Fruit fly (Drosophila melanogaster) whole organism, embryonic: ENCODE measurements around the gene Cpr11A.

Source experiments
- Ada2b ChIP-seq: fragments of 200-800 bp; sonication (Bioruptor generic); IDR thresholded peaks from 2 replicates; pipeline ENCODE4 v1.3.6; 2022; ENCODE audit warnings: missing biosample characterization, missing genetic modification characterization
- Atf3 ChIP-seq: fragments of 200-800 bp; sonication (Bioruptor generic); optimal IDR thresholded peaks from 3 replicates; lab custom pipeline; 2016; ENCODE audit warnings: missing biosample characterization, missing genetic modification characterization
- B-H2 ChIP-seq: fragments of 200-800 bp; sonication (Bioruptor generic); optimal IDR thresholded peaks from 2 replicates; lab custom pipeline; 2018; ENCODE audit warnings: missing biosample characterization, mild to moderate bottlenecking, missing genetic modification characterization
- Bdp1 ChIP-seq: fragments of 200-800 bp; sonication (Bioruptor generic); optimal IDR thresholded peaks from 3 replicates; lab custom pipeline; 2016; ENCODE audit warnings: missing biosample characterization, missing genetic modification characterization
- CG10959 ChIP-seq: fragments of 200-800 bp; sonication (Bioruptor generic); IDR thresholded peaks from 2 replicates; pipeline ENCODE4 v1.3.6; 2022; ENCODE audit warnings: missing biosample characterization, missing genetic modification characterization
- CG11398 ChIP-seq: fragments of 200-800 bp; sonication (Bioruptor generic); optimal IDR thresholded peaks from 2 replicates; lab custom pipeline; 2016; ENCODE audit warnings: missing biosample characterization, missing genetic modification characterization
- CG14860 ChIP-seq: fragments of 200-800 bp; sonication (Bioruptor generic); IDR thresholded peaks from 3 replicates; pipeline ENCODE4 v1.3.6; 2022; ENCODE audit warnings: missing biosample characterization, missing genetic modification characterization; ENCODE audit not compliant: partially characterized antibody
- CG15601 ChIP-seq: fragments of 200-800 bp; sonication (Bioruptor generic); optimal IDR thresholded peaks from 3 replicates; lab custom pipeline; 2019; ENCODE audit warnings: missing biosample characterization, mild to moderate bottlenecking, missing genetic modification characterization, moderate library complexity
- CG1602 ChIP-seq: fragments of 200-800 bp; sonication (Bioruptor generic); optimal IDR thresholded peaks from 3 replicates; lab custom pipeline; 2016; ENCODE audit warnings: missing biosample characterization, missing genetic modification characterization
- CG17328 ChIP-seq: fragments of 200-800 bp; sonication (Bioruptor generic); IDR thresholded peaks from 2 replicates; pipeline ENCODE4 v1.3.6; 2022; ENCODE audit warnings: missing biosample characterization, missing genetic modification characterization
- CG17361 ChIP-seq: fragments of 200-800 bp; sonication (Bioruptor generic); IDR thresholded peaks from 3 replicates; pipeline ENCODE4 v1.3.6; 2022; ENCODE audit warnings: missing biosample characterization, missing genetic modification characterization
- CG33213 ChIP-seq: fragments of 200-800 bp; sonication (Bioruptor generic); optimal IDR thresholded peaks from 3 replicates; lab custom pipeline; 2016; ENCODE audit warnings: missing biosample characterization, missing genetic modification characterization
- CG34422 ChIP-seq: fragments of 200-800 bp; sonication (Bioruptor generic); IDR thresholded peaks from 3 replicates; pipeline ENCODE4 v1.3.6; 2022; ENCODE audit warnings: missing biosample characterization, missing genetic modification characterization
- CG4424 ChIP-seq: fragments of 200-800 bp; sonication (Bioruptor generic); optimal IDR thresholded peaks from 3 replicates; lab custom pipeline; 2016; ENCODE audit warnings: missing biosample characterization, missing genetic modification characterization
- CG5953 ChIP-seq: fragments of 200-800 bp; sonication (Bioruptor generic); IDR thresholded peaks from 2 replicates; pipeline ENCODE4 v1.3.6; 2022; ENCODE audit warnings: missing biosample characterization, missing genetic modification characterization
- CG6254 ChIP-seq: fragments of 200-800 bp; sonication (Bioruptor generic); optimal IDR thresholded peaks from 3 replicates; lab custom pipeline; 2017; ENCODE audit warnings: mild to moderate bottlenecking, missing biosample characterization, missing genetic modification reagents, missing genetic modification characterization
- CG7556 ChIP-seq: fragments of 200-800 bp; sonication (Bioruptor generic); optimal IDR thresholded peaks from 2 replicates; lab custom pipeline; 2017; ENCODE audit warnings: missing biosample characterization, mild to moderate bottlenecking, missing genetic modification characterization
- CG7839 ChIP-seq: fragments of 200-800 bp; sonication (Bioruptor generic); optimal IDR thresholded peaks from 3 replicates; lab custom pipeline; 2018; ENCODE audit warnings: missing biosample characterization, mild to moderate bottlenecking, missing genetic modification characterization, moderate library complexity
- CG7963 ChIP-seq: fragments of 200-800 bp; sonication (Bioruptor generic); IDR thresholded peaks from 3 replicates; pipeline ENCODE4 v1.3.6; 2022; ENCODE audit warnings: missing biosample characterization, missing genetic modification characterization; ENCODE audit not compliant: partially characterized antibody
- D ChIP-seq, 2 experiments: fragments of 200-800 bp in 1 of 2; fragments of >200 bp in 1 of 2; sonication (Bioruptor generic) in 1 of 2; optimal IDR thresholded peaks; 2 replicates in 1 of 2; 3 replicates in 1 of 2; lab custom pipeline; 2017; ENCODE audit warnings: mild to moderate bottlenecking in 1 of 2, missing biosample characterization in 1 of 2, missing genetic modification characterization in 1 of 2, missing genetic modification reagents in 1 of 2
- D19A ChIP-seq: fragments of 200-800 bp; optimal IDR thresholded peaks from 3 replicates; lab custom pipeline; 2019; ENCODE audit warnings: missing biosample characterization, mild to moderate bottlenecking, missing genetic modification characterization, moderate library complexity
- Fer1 ChIP-seq: fragments of 200-800 bp; sonication (Bioruptor generic); optimal IDR thresholded peaks from 2 replicates; lab custom pipeline; 2017; ENCODE audit warnings: missing biosample characterization, mild to moderate bottlenecking, missing genetic modification characterization
- GATAe ChIP-seq: fragments of 200-800 bp; sonication (Bioruptor generic); conservative IDR thresholded peaks from 2 replicates; pipeline ENCODE4 v1.3.6; 2022; ENCODE audit warnings: missing biosample characterization, missing genetic modification characterization
- Hr3 ChIP-seq: fragments of 200-800 bp; sonication (Bioruptor generic); optimal IDR thresholded peaks from 3 replicates; lab custom pipeline; 2016; ENCODE audit warnings: missing biosample characterization, missing genetic modification characterization
- Hr39 ChIP-seq: fragments of >200 bp; optimal IDR thresholded peaks from 2 replicates; lab custom pipeline; 2017
- Myb ChIP-seq: fragments of 200-800 bp; sonication (Bioruptor generic); optimal IDR thresholded peaks from 2 replicates; lab custom pipeline; 2016; ENCODE audit warnings: missing biosample characterization, missing genetic modification characterization
- Usf ChIP-seq: fragments of 200-800 bp; sonication (Bioruptor generic); optimal IDR thresholded peaks from 2 replicates; lab custom pipeline; 2017; ENCODE audit warnings: missing genotype, missing biosample characterization, missing genetic modification characterization
- Xbp1 ChIP-seq: fragments of 200-800 bp; sonication (Bioruptor generic); optimal IDR thresholded peaks from 3 replicates; lab custom pipeline; 2016; ENCODE audit warnings: missing biosample characterization, mild to moderate bottlenecking, missing genetic modification characterization
- ac ChIP-seq: fragments of 200-800 bp; sonication (Bioruptor generic); optimal IDR thresholded peaks from 3 replicates; lab custom pipeline; 2017; ENCODE audit warnings: missing biosample characterization, mild to moderate bottlenecking, missing genetic modification characterization
- amos ChIP-seq: fragments of 200-800 bp; sonication (Bioruptor generic); IDR thresholded peaks from 2 replicates; pipeline ENCODE4 v1.3.6; 2022; ENCODE audit warnings: missing biosample characterization, missing genetic modification characterization; ENCODE audit not compliant: partially characterized antibody
- aop ChIP-seq: fragments of 200-800 bp; sonication (Bioruptor generic); IDR thresholded peaks from 2 replicates; pipeline ENCODE4 v1.3.6; 2022; ENCODE audit warnings: missing biosample characterization, missing genetic modification characterization
- btn ChIP-seq: fragments of 200-800 bp; sonication (Bioruptor generic); optimal IDR thresholded peaks from 2 replicates; lab custom pipeline; 2016; ENCODE audit warnings: missing biosample characterization, missing genetic modification characterization
- cad ChIP-seq: fragments of >200 bp; optimal IDR thresholded peaks from 2 replicates; lab custom pipeline; 2017; ENCODE audit warnings: missing biosample characterization, missing genetic modification characterization
- caup ChIP-seq: fragments of 200-800 bp; sonication (Bioruptor generic); optimal IDR thresholded peaks from 3 replicates; lab custom pipeline; 2017; ENCODE audit warnings: missing biosample characterization, mild to moderate bottlenecking, missing genetic modification characterization, moderate library complexity; ENCODE audit not compliant: severe bottlenecking
- chif ChIP-seq, 2 experiments: fragments of 200-800 bp; sonication (Bioruptor generic); optimal IDR thresholded peaks; 3 replicates each; lab custom pipeline; 2016; ENCODE audit warnings: missing biosample characterization in 2 of 2, missing genetic modification characterization in 2 of 2
- chinmo ChIP-seq: fragments of 200-800 bp; sonication (Bioruptor generic); IDR thresholded peaks from 4 replicates; pipeline ENCODE4 v1.3.6; 2022; ENCODE audit warnings: missing biosample characterization, missing genetic modification characterization; ENCODE audit not compliant: partially characterized antibody
- dati ChIP-seq: fragments of 200-800 bp; sonication (Bioruptor generic); IDR thresholded peaks from 2 replicates; pipeline ENCODE4 v1.3.6; 2022; ENCODE audit warnings: missing biosample characterization, missing genetic modification characterization
- en ChIP-seq: fragments of 200-800 bp; sonication (Bioruptor generic); optimal IDR thresholded peaks from 2 replicates; lab custom pipeline; 2016; ENCODE audit warnings: missing biosample characterization, missing genetic modification characterization
- eve ChIP-seq, 2 experiments: fragments of >200 bp; optimal IDR thresholded peaks; 2 replicates each; lab custom pipeline; 2017; ENCODE audit warnings: missing biosample characterization in 2 of 2, missing genetic modification characterization in 2 of 2
- eyg ChIP-seq: fragments of 200-800 bp; sonication (Bioruptor generic); optimal IDR thresholded peaks from 3 replicates; lab custom pipeline; 2016; ENCODE audit warnings: missing biosample characterization, missing genetic modification characterization
- gcm ChIP-seq: fragments of 200-800 bp; sonication (Bioruptor generic); optimal IDR thresholded peaks from 2 replicates; lab custom pipeline; 2019; ENCODE audit warnings: missing biosample characterization, mild to moderate bottlenecking, missing genetic modification characterization, moderate library complexity
- gsb ChIP-seq: fragments of 200-800 bp; sonication (Bioruptor generic); IDR thresholded peaks from 2 replicates; pipeline ENCODE4 v1.3.6; 2022; ENCODE audit warnings: missing biosample characterization, missing genetic modification characterization
- gsb-n ChIP-seq: fragments of 200-800 bp; sonication (Bioruptor generic); optimal IDR thresholded peaks from 3 replicates; lab custom pipeline; 2018; ENCODE audit warnings: missing biosample characterization, mild to moderate bottlenecking, missing genetic modification characterization
- ham ChIP-seq: fragments of 200-800 bp; sonication (Bioruptor generic); IDR thresholded peaks from 2 replicates; pipeline ENCODE4 v1.3.6; 2022; ENCODE audit warnings: missing biosample characterization, missing genetic modification characterization
- nmo ChIP-seq: fragments of 200-800 bp; sonication (Bioruptor generic); optimal IDR thresholded peaks from 2 replicates; lab custom pipeline; 2018; ENCODE audit warnings: missing biosample characterization, mild to moderate bottlenecking, missing genetic modification characterization, moderate library complexity
- oc ChIP-seq: fragments of 200-800 bp; sonication (Bioruptor generic); optimal IDR thresholded peaks from 2 replicates; lab custom pipeline; 2018; ENCODE audit warnings: missing biosample characterization, mild to moderate bottlenecking, missing genetic modification characterization, moderate library complexity
- otp ChIP-seq: fragments of 200-800 bp; sonication (Bioruptor generic); IDR thresholded peaks from 3 replicates; pipeline ENCODE4, ENCODE4 v1.3.6; 2022; ENCODE audit warnings: missing biosample characterization, missing genetic modification characterization
- pita ChIP-seq: fragments of 200-800 bp; sonication (Bioruptor generic); optimal IDR thresholded peaks from 2 replicates; lab custom pipeline; 2017; ENCODE audit warnings: missing biosample characterization, mild to moderate bottlenecking, missing genetic modification characterization
- sna ChIP-seq: fragments of 200-800 bp; sonication (Bioruptor generic); IDR thresholded peaks from 2 replicates; pipeline ENCODE4 v1.3.6; 2022; ENCODE audit warnings: missing biosample characterization, missing genetic modification characterization; ENCODE audit not compliant: partially characterized antibody
- so ChIP-seq: fragments of 200-800 bp; sonication (Bioruptor generic); IDR thresholded peaks from 3 replicates; pipeline ENCODE4 v1.3.6; 2022; ENCODE audit warnings: missing biosample characterization, missing genetic modification characterization

The Cpr11A gene

DNA sequence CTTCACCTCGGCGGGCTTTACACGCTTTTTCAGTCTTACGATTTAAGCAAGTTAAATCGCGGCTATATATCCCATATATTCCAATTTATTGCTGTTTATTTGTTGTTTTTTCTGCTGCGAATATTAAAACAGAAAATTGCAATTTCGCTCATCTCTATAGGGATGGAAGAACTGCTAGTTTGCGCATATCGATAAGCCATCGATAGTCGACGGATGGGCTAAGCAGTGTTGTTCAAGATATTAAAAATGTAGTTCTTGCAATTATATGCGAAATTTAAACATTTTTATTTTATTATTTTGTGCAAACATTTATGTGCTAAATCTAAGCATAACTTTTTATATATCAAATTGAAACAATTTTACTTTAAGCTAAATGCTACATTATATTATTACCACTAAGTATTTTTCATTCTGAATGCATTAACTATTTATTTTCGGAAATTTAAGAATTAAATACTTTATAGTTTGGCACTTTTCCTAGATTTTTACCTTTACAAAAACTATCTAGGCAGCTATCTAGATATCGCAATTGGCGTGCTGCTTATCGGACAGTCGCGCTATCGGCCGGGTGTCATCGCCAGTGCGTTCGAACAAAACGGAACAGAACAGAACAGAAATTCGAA lies 23.7 kb upstream of the Cpr11A start, which contains the start of the genes Rab40 and CG42258 (continued):
- TF ChIP-seq eve (GFP tag; optimal IDR thresholded peaks at IDR 0.05; lab: Kevin White, UChicago) (peak in 1 of 2 experiments; percentile 27), B-H2 (GFP tag; lab: Kevin White, UChicago) (no peak), Bdp1 (GFP tag; lab: Kevin White, UChicago) (peak; percentile 24), CG1602 (GFP tag; lab: Kevin White, UChicago) (peak; percentile 16), Myb (peak; percentile 24), chif (GFP tag; optimal IDR thresholded peaks at IDR 0.05; lab: Kevin White, UChicago) (peak in 1 of 2 experiments; percentile 60), CG17328 (GFP tag; lab: Robert Waterston, UW) (no peak), CG5953 (GFP tag; lab: Robert Waterston, UW) (0 out of 2 replicates have a peak, but pooled peaks have one; percentile 8), dati (GFP tag; lab: Robert Waterston, UW) (no peak), so (GFP tag; lab: Robert Waterston, UW) (no peak), pita (GFP tag; lab: Kevin White, UChicago) (no peak), sna (GFP tag; lab: Robert Waterston, UW) (peak; percentile 44; the same call in 1 of the 2 replicates), cad (GFP tag; lab: Kevin White, UChicago) (no peak), GATAe (no peak), eyg (no peak), ac (GFP tag; lab: Kevin White, UChicago) (no peak), aop (GFP tag; lab: Robert Waterston, UW) (no peak), D19A (tag; lab: Kevin White, UChicago) (no peak), oc (tag; lab: Kevin White, UChicago) (no peak), otp (GFP tag; lab: Robert Waterston, UW) (no peak), CG33213 (GFP tag; lab: Kevin White, UChicago) (no peak), gcm (GFP tag; lab: Kevin White, UChicago) (no peak), CG10959 (GFP tag; lab: Robert Waterston, UW) (no peak), CG11398 (no peak), amos (GFP tag; lab: Robert Waterston, UW) (peak; percentile 53; the same call in 1 of the 2 replicates), CG15601 (tag; lab: Kevin White, UChicago) (no peak), CG34422 (no peak), nmo (GFP tag; lab: Kevin White, UChicago) (peak; percentile 48), en (no peak), CG7556 (GFP tag; lab: Kevin White, UChicago) (peak; percentile 25), gsb-n (no peak), Hr39 (lab: Kevin White, UChicago) (no peak), CG17361 (GFP tag; lab: Robert Waterston, UW) (peak; percentile 80), btn (GFP tag; lab: Kevin White, UChicago) (no peak), CG6254 (no peak), D (optimal IDR thresholded peaks at IDR 0.05; lab: Kevin White, UChicago) (no peak), D (GFP tag; optimal IDR thresholded peaks at IDR 0.05; lab: Kevin White, UChicago) (no peak), Usf (GFP tag; lab: Kevin White, UChicago) (no peak), gsb (GFP tag; lab: Robert Waterston, UW) (no peak), CG4424 (GFP tag; lab: Kevin White, UChicago) (peak; percentile 61), CG7839 (tag; lab: Kevin White, UChicago) (peak; percentile 36), Xbp1 (GFP tag; lab: Kevin White, UChicago) (peak; percentile 60), Fer1 (GFP tag; lab: Kevin White, UChicago) (no peak), CG14860 (GFP tag; lab: Robert Waterston, UW) (peak; percentile 38; the same call in 2 of the 3 replicates), Atf3 (GFP tag; lab: Kevin White, UChicago) (peak; percentile 33), Hr3 (GFP tag; lab: Kevin White, UChicago) (peak; percentile 57), caup (GFP tag; lab: Kevin White, UChicago) (no peak), Ada2b (GFP tag; lab: Robert Waterston, UW) (no peak), ham (GFP tag; lab: Robert Waterston, UW) (no peak), CG7963 (0 out of 3 replicates have a peak, but pooled peaks have one; percentile 18), chinmo (GFP tag; lab: Robert Waterston, UW) (no peak)
